Worm (Caenorhabditis elegans) whole organism, late embryonic: ENCODE results near the gene B0361.9.

Source experiments
- C08G9.2 ChIP-seq: sonication (generic microtip); optimal IDR thresholded peaks from 2 replicates; lab custom pipeline; 2016; ENCODE audit warnings: mild to moderate bottlenecking, missing genetic modification characterization, moderate library complexity, missing compliant biosample characterization
- C38D4.7 ChIP-seq: fragments of 200-800 bp; sonication (Bioruptor generic); optimal IDR thresholded peaks from 2 replicates; lab custom pipeline; 2018; ENCODE audit warnings: mild to moderate bottlenecking, missing genetic modification characterization, moderate library complexity, missing compliant biosample characterization
- K02D7.2 ChIP-seq: sonication (generic microtip); optimal IDR thresholded peaks from 2 replicates; lab custom pipeline; 2017; ENCODE audit warnings: mild to moderate bottlenecking, missing genetic modification characterization, missing compliant biosample characterization
- ahr-1 ChIP-seq: sonication (generic microtip); optimal IDR thresholded peaks from 2 replicates; lab custom pipeline; 2016; ENCODE audit warnings: missing genetic modification characterization, missing compliant biosample characterization
- ama-1 ChIP-seq: fragments of 150-350 bp; optimal IDR thresholded peaks from 2 replicates; lab custom pipeline; 2014
- ceh-30 ChIP-seq: fragments of 150-350 bp; optimal IDR thresholded peaks from 2 replicates; lab custom pipeline; 2014; ENCODE audit warnings: missing biosample characterization, missing genetic modification characterization
- ceh-31 ChIP-seq: sonication (generic microtip); optimal IDR thresholded peaks from 2 replicates; lab custom pipeline; 2016; ENCODE audit warnings: missing genetic modification characterization, missing compliant biosample characterization
- ceh-48 ChIP-seq: sonication (generic microtip); optimal IDR thresholded peaks from 2 replicates; lab custom pipeline; 2016; ENCODE audit warnings: missing genetic modification characterization, inconsistent platforms, missing compliant biosample characterization
- ceh-9 ChIP-seq: sonication (generic microtip); optimal IDR thresholded peaks from 2 replicates; lab custom pipeline; 2016; ENCODE audit warnings: mild to moderate bottlenecking, missing genetic modification characterization, inconsistent platforms, missing compliant biosample characterization
- che-1 ChIP-seq: sonication (generic microtip); optimal IDR thresholded peaks from 2 replicates; lab custom pipeline; 2016; ENCODE audit warnings: mild to moderate bottlenecking, missing genetic modification characterization, missing compliant biosample characterization
- dve-1 ChIP-seq: sonication (generic microtip); optimal IDR thresholded peaks from 2 replicates; lab custom pipeline; 2017; ENCODE audit warnings: antibody characterized with exemption, mild to moderate bottlenecking, missing genetic modification characterization, missing compliant biosample characterization
- elt-2 ChIP-seq: sonication (generic microtip); optimal IDR thresholded peaks from 2 replicates; lab custom pipeline; 2016; ENCODE audit warnings: missing genetic modification reagents, missing genetic modification characterization, missing compliant biosample characterization
- ets-4 ChIP-seq: sonication (generic microtip); optimal IDR thresholded peaks from 2 replicates; lab custom pipeline; 2016; ENCODE audit warnings: missing genetic modification characterization, missing compliant biosample characterization
- fkh-6 ChIP-seq: sonication (generic microtip); optimal IDR thresholded peaks from 2 replicates; lab custom pipeline; 2016; ENCODE audit warnings: missing genetic modification characterization, missing compliant biosample characterization
- gmeb-2 ChIP-seq: sonication (generic microtip); optimal IDR thresholded peaks from 2 replicates; lab custom pipeline; 2016; ENCODE audit warnings: missing genetic modification characterization, inconsistent platforms, missing compliant biosample characterization
- hlh-13 ChIP-seq: fragments of 200-800 bp; sonication (Bioruptor generic); optimal IDR thresholded peaks from 2 replicates; lab custom pipeline; 2018; ENCODE audit warnings: mild to moderate bottlenecking, missing genetic modification characterization, missing compliant biosample characterization
- hlh-30 ChIP-seq: sonication (generic microtip); optimal IDR thresholded peaks from 2 replicates; lab custom pipeline; 2017; ENCODE audit warnings: antibody characterized with exemption, missing genetic modification characterization, missing compliant biosample characterization; ENCODE audit not compliant: insufficient read depth
- hlh-6 ChIP-seq: sonication (generic microtip); optimal IDR thresholded peaks from 2 replicates; lab custom pipeline; 2016; ENCODE audit warnings: missing genotype, missing genetic modification characterization, missing compliant biosample characterization
- lim-6 ChIP-seq: sonication (generic microtip); optimal IDR thresholded peaks from 2 replicates; lab custom pipeline; 2016; ENCODE audit warnings: missing genetic modification characterization, missing compliant biosample characterization
- lin-11 ChIP-seq: fragments of 200-800 bp; sonication (Bioruptor generic); optimal IDR thresholded peaks from 2 replicates; lab custom pipeline; 2018; ENCODE audit warnings: mild to moderate bottlenecking, missing genetic modification characterization, missing compliant biosample characterization
- nfya-1 ChIP-seq: sonication (generic microtip); optimal IDR thresholded peaks from 2 replicates; lab custom pipeline; 2017; ENCODE audit warnings: missing genetic modification characterization, mild to moderate bottlenecking, missing compliant biosample characterization, antibody characterized with exemption, moderate library complexity
- nhr-11 ChIP-seq: fragments of 150-350 bp; optimal IDR thresholded peaks from 2 replicates; lab custom pipeline; 2014; ENCODE audit warnings: missing biosample characterization, missing genetic modification characterization
- nhr-232 ChIP-seq: sonication (generic microtip); optimal IDR thresholded peaks from 2 replicates; lab custom pipeline; 2016; ENCODE audit warnings: missing genetic modification characterization, missing compliant biosample characterization
- pqm-1 ChIP-seq: sonication (generic microtip); optimal IDR thresholded peaks from 2 replicates; lab custom pipeline; 2016; ENCODE audit warnings: missing genetic modification characterization, missing compliant biosample characterization
- pros-1 ChIP-seq: fragments of 150-350 bp; optimal IDR thresholded peaks from 2 replicates; lab custom pipeline; 2014; ENCODE audit warnings: missing biosample characterization, missing genetic modification reagents, missing genetic modification characterization
- ref-2 ChIP-seq: sonication (generic microtip); optimal IDR thresholded peaks from 2 replicates; lab custom pipeline; 2016; ENCODE audit warnings: missing genetic modification characterization, missing compliant biosample characterization
- sox-2 ChIP-seq: fragments of 200-800 bp; sonication (Bioruptor generic); IDR thresholded peaks from 2 replicates; pipeline ENCODE4 v1.3.6; 2022; ENCODE audit warnings: missing genetic modification reagents, missing genetic modification characterization, missing compliant biosample characterization
- tbx-2 ChIP-seq: sonication (generic microtip); optimal IDR thresholded peaks from 2 replicates; lab custom pipeline; 2016; ENCODE audit warnings: missing genetic modification characterization, missing compliant biosample characterization
- ttx-3 ChIP-seq: sonication (generic microtip); optimal IDR thresholded peaks from 2 replicates; lab custom pipeline; 2016; ENCODE audit warnings: missing genetic modification reagents, missing genetic modification characterization, missing compliant biosample characterization
- unc-3 ChIP-seq, 2 experiments: fragments of 200-800 bp in 1 of 2; sonication (Bioruptor generic) in 1 of 2; sonication (generic microtip) in 1 of 2; conservative IDR thresholded peaks in 1 of 2; optimal IDR thresholded peaks in 1 of 2; 2 replicates each; pipeline versions ENCODE4 v1.3.6 to Lab custom; 2016 to 2022; ENCODE audit warnings: missing compliant biosample characterization in 2 of 2, missing genetic modification characterization in 2 of 2, missing genetic modification reagents in 1 of 2
- unc-42 ChIP-seq: sonication (generic microtip); optimal IDR thresholded peaks from 2 replicates; lab custom pipeline; 2016; ENCODE audit warnings: missing genotype, missing genetic modification characterization, missing compliant biosample characterization

B0361.9 gene

DNA sequence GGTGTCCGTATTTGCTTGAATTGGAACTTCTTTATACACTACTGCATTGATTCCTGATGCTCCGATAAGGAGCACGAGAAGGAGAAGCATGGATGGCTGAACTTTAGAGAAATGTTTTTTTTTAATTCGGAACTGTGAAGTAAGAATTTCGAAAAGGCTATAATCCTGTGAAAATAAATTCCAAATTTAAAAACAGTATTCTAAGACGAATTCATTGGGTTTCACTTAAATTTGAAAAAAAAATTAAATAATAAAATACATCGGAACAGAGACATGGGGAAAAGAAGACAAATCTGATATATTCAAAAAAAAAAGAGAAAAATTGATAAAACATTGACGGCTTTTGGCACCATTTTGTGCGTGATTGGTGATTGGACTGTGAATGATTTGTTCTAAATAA lies 13.6 kb downstream of the B0361.9 start, which contains the start of gene pho-5:
TSS of gene pho-5 (minus strand) at position 101 of the 400 bp plus-strand sequence.
- TF ChIP-seq K02D7.2 (tag; lab: Kevin White, UChicago) = no peak

ce11 chrIII:7281179-7281578 lies 18.3 kb downstream of the B0361.9 start, which contains the start of gene B0361.3:
Gene B0361.3, plus strand, starts transcription at chrIII:7281462.
- TF ChIP-seq hlh-6 = no peak
- peak; percentile 2 for TF ChIP-seq unc-42
- TF ChIP-seq lin-11 (tag; lab: Kevin White, UChicago) = no peak

ce11 chrIII:7278491-7278890 lies 20.9 kb downstream of the B0361.9 start:
- TF ChIP-seq unc-3 (GFP tag; conservative IDR thresholded peaks at IDR 0.05; lab: Robert Waterston, UW) = no peak
- no peak for TF ChIP-seq unc-3 (tag; optimal IDR thresholded peaks at IDR 0.05; lab: Kevin White, UChicago)
- no peak for TF ChIP-seq pqm-1 (tag; lab: Kevin White, UChicago)
- TF ChIP-seq sox-2 (GFP tag; lab: Robert Waterston, UW) = no peak
- no peak for TF ChIP-seq ttx-3
- no peak for TF ChIP-seq nfya-1 (tag; lab: Kevin White, UChicago)
- no peak for TF ChIP-seq ceh-31
- no peak for TF ChIP-seq lim-6 (tag; lab: Kevin White, UChicago)
- TF ChIP-seq elt-2 (tag; lab: Kevin White, UChicago) = no peak
- no peak for TF ChIP-seq nhr-232 (tag; lab: Kevin White, UChicago)
- no peak for TF ChIP-seq ahr-1 (tag; lab: Kevin White, UChicago)
- TF ChIP-seq gmeb-2 = no peak
- TF ChIP-seq ama-1 (lab: Kevin White, UChicago) = no peak
- no peak for TF ChIP-seq pros-1 (tag; lab: Kevin White, UChicago)

DNA sequence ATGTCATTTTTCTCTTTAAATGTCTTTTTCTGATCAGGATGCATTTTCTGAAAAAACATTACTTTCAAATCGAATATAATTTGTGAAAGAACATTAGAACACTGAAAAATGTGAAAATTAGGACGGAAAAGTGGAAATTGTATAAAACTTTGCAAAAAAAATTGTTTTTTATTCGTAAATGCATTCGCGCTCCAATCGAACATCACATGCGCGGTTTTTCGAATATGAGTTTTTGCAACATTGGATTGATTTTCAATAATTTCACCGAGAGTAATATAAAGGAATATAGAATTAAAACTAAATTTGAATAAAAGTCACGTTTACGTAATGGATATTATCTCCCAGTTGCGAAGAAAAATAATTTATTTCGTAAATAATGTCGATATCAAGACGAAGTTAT lies 22.2 kb downstream of the B0361.9 start, which contains the start of the genes spot-1 and B0361.11:
TSS of gene spot-1 (minus strand) at position 47 of the 400 bp plus-strand sequence.
TSS of gene B0361.11 (plus strand) at position 372 of the 400 bp plus-strand sequence.
- no peak for TF ChIP-seq lin-11 (tag; lab: Kevin White, UChicago)
- TF ChIP-seq ahr-1 (tag; lab: Kevin White, UChicago) = no peak
- peak; percentile 23 for TF ChIP-seq nfya-1 (tag; lab: Kevin White, UChicago)
- TF ChIP-seq hlh-13 (GFP tag; lab: Kevin White, UChicago) = no peak
- TF ChIP-seq unc-42 = peak; percentile 2
- TF ChIP-seq ets-4 (tag; lab: Kevin White, UChicago) = no peak
- TF ChIP-seq ceh-48 (tag; lab: Kevin White, UChicago) = peak; percentile 19
- TF ChIP-seq hlh-30 (tag; lab: Kevin White, UChicago) = peak; percentile 31
- no peak for TF ChIP-seq dve-1 (tag; lab: Kevin White, UChicago)
- TF ChIP-seq hlh-6 = no peak
- peak; percentile 18 for TF ChIP-seq elt-2 (tag; lab: Kevin White, UChicago)

DNA sequence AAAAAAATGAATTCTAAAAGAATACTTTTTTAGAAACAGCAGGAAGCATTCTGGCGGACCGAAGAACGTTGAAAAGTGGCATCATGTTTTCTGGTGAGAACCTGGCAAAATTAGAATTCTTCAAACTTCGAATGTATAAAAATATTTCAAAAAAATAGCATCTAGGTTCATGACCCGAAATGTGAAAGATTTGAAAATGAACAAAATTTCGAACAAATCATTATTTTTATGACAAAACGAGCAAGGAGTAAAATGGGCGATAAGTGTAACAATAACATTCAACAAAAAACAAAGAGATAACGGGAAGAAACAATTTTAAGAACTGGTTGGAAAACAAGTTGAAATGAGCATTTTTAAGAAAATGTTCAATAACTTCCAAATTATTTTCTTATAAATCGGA lies 24.1 kb downstream of the B0361.9 start, which contains the start of gene psd-1:
TSS of gene psd-1 (minus strand) at position 101 of the 400 bp plus-strand sequence.
- TF ChIP-seq sox-2 (GFP tag; lab: Robert Waterston, UW) (no peak), che-1 (tag; lab: Kevin White, UChicago) (no peak), nhr-232 (tag; lab: Kevin White, UChicago) (no peak), ceh-30 (tag; lab: Kevin White, UChicago) (no peak), ref-2 (no peak), C38D4.7 (GFP tag; lab: Kevin White, UChicago) (no peak), pqm-1 (tag; lab: Kevin White, UChicago) (no peak), elt-2 (tag; lab: Kevin White, UChicago) (no peak), nhr-11 (no peak), ama-1 (lab: Kevin White, UChicago) (no peak), hlh-6 (no peak), tbx-2 (no peak)
- TF ChIP-seq, all 69 proteins: peak for 0

DNA sequence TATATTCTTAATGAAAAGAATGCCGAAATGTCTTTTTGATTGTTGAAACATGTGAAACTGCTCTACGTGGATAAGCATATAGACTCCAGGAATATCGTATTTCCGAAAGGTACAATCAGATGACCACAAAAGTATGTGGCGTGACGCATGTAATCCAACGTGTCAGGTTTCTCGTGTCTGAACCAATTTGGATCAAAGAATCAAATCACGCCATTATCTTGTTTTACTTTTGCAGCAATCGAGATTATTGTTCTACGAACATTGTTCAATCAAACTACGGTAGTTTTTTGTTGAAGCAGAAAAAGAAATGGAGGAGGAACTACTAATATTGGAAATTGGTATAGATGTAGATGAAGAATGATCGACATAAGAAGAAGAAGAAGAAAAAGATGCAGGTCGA lies 25.7 kb downstream of the B0361.9 start:
- TF ChIP-seq C08G9.2 (no peak), ceh-9 (tag; lab: Kevin White, UChicago) (no peak), fkh-6 (tag; lab: Kevin White, UChicago) (no peak)
